Worm (Caenorhabditis elegans): Measurements from ENCODE around the gene men-1.

men-1 gene

DNA sequence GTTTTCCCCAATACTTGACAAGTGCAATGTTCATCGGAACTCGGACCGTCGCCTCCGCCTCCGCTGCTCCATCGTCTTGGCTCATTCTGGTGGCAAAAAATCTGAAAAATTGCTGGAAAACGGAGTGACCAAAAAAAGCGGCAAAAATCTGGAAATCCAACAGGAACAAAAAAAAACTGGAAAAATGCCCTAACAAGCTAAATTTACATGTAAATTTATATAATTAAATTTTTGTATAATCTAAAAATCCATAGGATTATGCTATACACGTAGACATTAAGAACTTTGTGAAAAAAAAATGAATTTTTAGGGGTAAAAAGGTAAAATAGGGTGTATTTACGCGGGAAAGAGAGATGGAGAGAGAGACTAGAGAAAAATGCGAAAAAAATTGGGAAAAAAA lies 7.7 kb downstream of the men-1 start, which contains the start of gene Y48B6A.13:
Y48B6A.13 (minus strand) TSS at position 101 of the 400 bp plus-strand sequence.
- TF ChIP-seq set-16 (GFP tag; IDR thresholded peaks at IDR 0.05), result 0 out of 2 replicates have a peak, but pooled peaks have one; percentile 10
- no peak for TF ChIP-seq rbr-2 (tag; optimal IDR thresholded peaks at IDR 0.05)

- TF ChIP-seq unc-130 (GFP tag; optimal IDR thresholded peaks at IDR 0.05), result peak; percentile 31
- no peak for TF ChIP-seq ztf-11 (tag; optimal IDR thresholded peaks at IDR 0.05)
- no peak for TF ChIP-seq nhr-48 (tag; optimal IDR thresholded peaks at IDR 0.05)
- TF ChIP-seq attf-4 (tag; optimal IDR thresholded peaks at IDR 0.05), result no peak
- no peak for TF ChIP-seq ceh-32 (tag; optimal IDR thresholded peaks at IDR 0.05; ENCODE audit: poor library complexity)
- no peak for TF ChIP-seq nhr-10 (tag; optimal IDR thresholded peaks at IDR 0.05)
- no peak for TF ChIP-seq nhr-237 (tag; optimal IDR thresholded peaks at IDR 0.05)
- peak; percentile 77 for TF ChIP-seq F49E8.2 (tag; optimal IDR thresholded peaks at IDR 0.05; ENCODE audit: borderline replicate concordance)
- TF ChIP-seq arid-1 (GFP tag; conservative IDR thresholded peaks at IDR 0.05), result no peak
- TF ChIP-seq dmd-9 (GFP tag; IDR thresholded peaks at IDR 0.05), result no peak
- TF ChIP-seq fkh-10 (GFP tag; optimal IDR thresholded peaks at IDR 0.05), result no peak
- no peak for TF ChIP-seq daf-8 (GFP tag; IDR thresholded peaks at IDR 0.05)
- TF ChIP-seq nhr-76 (tag; optimal IDR thresholded peaks at IDR 0.05), result no peak
Measured at ce11 chrII:14218142-14218541, 15.8 kb downstream of the men-1 start.

- no peak for TF ChIP-seq F44E2.7 (GFP tag; IDR thresholded peaks at IDR 0.05)
- TF ChIP-seq pha-4 (GFP tag; IDR thresholded peaks at IDR 0.05), result no peak
- no peak for TF ChIP-seq pha-4 (tag; optimal IDR thresholded peaks at IDR 0.05)
- TF ChIP-seq php-3 (GFP tag; IDR thresholded peaks at IDR 0.05), result no peak
- TF ChIP-seq nhr-41 (GFP tag; IDR thresholded peaks at IDR 0.05), result no peak
Measured at ce11 chrII:14214109-14214508, 19.8 kb downstream of the men-1 start, which contains the start of gene Y48B6A.10. TSS of gene Y48B6A.10 (plus strand) at chrII:14214409.

ce11 chrII:14211118-14211517 lies 22.8 kb downstream of the men-1 start, which contains the start of gene hot-7:
TSS of gene hot-7 (plus strand) at chrII:14211418.
- TF ChIP-seq mdl-1 (tag; optimal IDR thresholded peaks at IDR 0.05), result no peak

DNA sequence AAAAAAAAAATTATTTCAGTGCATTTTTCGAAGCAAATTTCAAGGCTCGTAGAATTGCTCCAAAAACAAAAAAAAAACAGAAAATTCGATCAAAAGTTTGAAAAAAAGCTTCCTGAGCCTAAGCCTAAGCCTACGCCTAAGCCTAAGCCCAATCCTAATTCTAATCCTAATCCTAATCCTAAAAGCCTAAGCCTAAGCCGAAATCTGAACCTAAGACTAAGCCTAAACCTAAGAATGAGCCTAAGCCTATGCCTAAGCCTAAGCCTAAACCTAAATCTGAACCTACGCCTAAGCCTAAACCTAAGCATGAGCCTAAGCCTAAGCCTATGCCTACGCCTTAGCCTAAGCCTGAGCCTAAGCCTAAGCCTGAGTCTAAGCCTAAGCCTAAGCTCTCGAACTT lies 27.7 kb downstream of the men-1 start:
- TF ChIP-seq nhr-102 (tag; optimal IDR thresholded peaks at IDR 0.05) (no peak), hif-1 (tag; optimal IDR thresholded peaks at IDR 0.05) (no peak), ceh-62 (tag; optimal IDR thresholded peaks at IDR 0.05) (no peak), T20F7.1 (GFP tag; optimal IDR thresholded peaks at IDR 0.05) (no peak), tag-97 (GFP tag; IDR thresholded peaks at IDR 0.05) (no peak)

ce11 chrII:14205335-14205734 lies 28.6 kb downstream of the men-1 start, which contains the start of gene ace-3:
TSS of gene ace-3 (plus strand) at chrII:14205635.
- TF ChIP-seq unc-62 (GFP tag; optimal IDR thresholded peaks at IDR 0.05 in 1 of 2) (peak in 1 of 2 experiments; percentile 27), unc-62 (tag; optimal IDR thresholded peaks at IDR 0.05) (no peak), daf-19 (GFP tag; conservative IDR thresholded peaks at IDR 0.05) (no peak)

DNA sequence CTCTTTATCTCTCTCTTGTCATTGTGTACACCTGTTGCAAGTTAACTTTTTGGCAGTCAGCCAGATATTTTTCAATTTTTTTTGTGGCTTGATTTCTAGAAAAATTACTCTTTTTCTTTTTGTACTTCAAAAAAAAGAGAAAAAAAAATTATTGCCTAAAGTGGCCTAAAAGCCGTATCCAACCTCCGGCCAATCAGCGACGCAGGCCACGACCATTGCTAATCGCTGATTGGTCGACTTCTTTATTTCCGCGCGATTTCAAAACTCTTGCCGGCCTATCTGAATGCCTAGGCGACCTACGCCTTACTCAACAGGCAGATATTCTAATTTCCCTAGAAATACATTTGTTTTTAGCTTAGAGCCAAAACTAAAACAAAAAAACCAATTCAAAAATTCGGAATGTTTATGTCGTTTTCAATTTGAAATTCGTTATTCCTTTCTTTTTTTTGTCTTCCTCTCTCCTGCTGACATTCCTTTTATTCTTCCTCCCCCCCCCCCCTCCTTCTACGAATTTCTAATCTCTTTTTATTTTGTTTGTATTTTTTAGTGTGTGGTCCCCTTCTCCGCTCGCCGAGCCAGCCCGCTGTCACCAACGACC lies 36.3 kb downstream of the men-1 start, which contains the start of gene ace-4:
ace-4 (plus strand) TSS at position 548 of the 598 bp plus-strand sequence.
- TF ChIP-seq snpc-4 (tag; optimal IDR thresholded peaks at IDR 0.05) (no peak), ceh-32 (tag; optimal IDR thresholded peaks at IDR 0.05; ENCODE audit: poor library complexity) (no peak), zip-2 (tag; optimal IDR thresholded peaks at IDR 0.05) (no peak), nhr-48 (tag; optimal IDR thresholded peaks at IDR 0.05) (no peak), dmd-6 (GFP tag; IDR thresholded peaks at IDR 0.05) (no peak), mxl-3 (GFP tag; optimal IDR thresholded peaks at IDR 0.05) (no peak), F10B5.3 (tag; optimal IDR thresholded peaks at IDR 0.05) (no peak), ztf-11 (tag; optimal IDR thresholded peaks at IDR 0.05) (no peak), T20F7.1 (GFP tag; optimal IDR thresholded peaks at IDR 0.05) (no peak), nhr-237 (tag; optimal IDR thresholded peaks at IDR 0.05) (no peak), F44E2.7 (GFP tag; IDR thresholded peaks at IDR 0.05) (no peak), dpl-1 (GFP tag; optimal IDR thresholded peaks at IDR 0.05) (no peak), arid-1 (GFP tag; conservative IDR thresholded peaks at IDR 0.05) (no peak)
